Worm (Caenorhabditis elegans) whole organism, young adult: ENCODE results near the gene nhr-51.

Experiments
- ama-1 ChIP-seq, 3 experiments: fragments of 150-350 bp in 1 of 3; sonication (generic microtip) in 2 of 3; optimal IDR thresholded peaks; 2 replicates each; lab custom pipeline; 2014 to 2018; ENCODE audit warnings: missing biosample characterization in 2 of 3, missing genetic modification characterization in 2 of 3, missing genetic modification reagents in 2 of 3
- aptf-2 ChIP-seq: fragments of 200-800 bp; sonication (Bioruptor generic); conservative IDR thresholded peaks from 2 replicates; pipeline ENCODE4 v1.3.6; 2022; ENCODE audit warnings: missing genetic modification reagents, missing genetic modification characterization, missing compliant biosample characterization
- ceh-40 ChIP-seq: fragments of 200-800 bp; sonication (Bioruptor generic); IDR thresholded peaks from 2 replicates; pipeline ENCODE4 v1.3.6; 2022; ENCODE audit warnings: missing genetic modification characterization, missing compliant biosample characterization
- lin-35 ChIP-seq, 3 experiments: fragments of 150-350 bp in 2 of 3; sonication (generic microtip) in 1 of 3; optimal IDR thresholded peaks; 2 replicates each; lab custom pipeline; 2014 to 2018; ENCODE audit warnings: missing biosample characterization in 3 of 3, missing genetic modification characterization in 3 of 3, missing genetic modification reagents in 3 of 3
- nfya-1 ChIP-seq: sonication (generic microtip); optimal IDR thresholded peaks from 2 replicates; lab custom pipeline; 2017; ENCODE audit warnings: antibody characterized with exemption, missing compliant biosample characterization, missing genetic modification characterization, borderline replicate concordance; ENCODE audit not compliant: insufficient read depth
- nhr-179 ChIP-seq: sonication (generic microtip); optimal IDR thresholded peaks from 2 replicates; lab custom pipeline; 2016; ENCODE audit warnings: mild to moderate bottlenecking, missing genetic modification characterization, missing compliant biosample characterization
- unc-130 ChIP-seq: sonication (generic microtip); optimal IDR thresholded peaks from 2 replicates; lab custom pipeline; 2016; ENCODE audit warnings: missing genetic modification reagents, missing genetic modification characterization, missing compliant biosample characterization
- unc-62 ChIP-seq: fragments of 150-350 bp; optimal IDR thresholded peaks from 2 replicates; lab custom pipeline; 2014; ENCODE audit warnings: missing biosample characterization, missing genetic modification reagents, missing genetic modification characterization
- zim-3 ChIP-seq: sonication (generic microtip); optimal IDR thresholded peaks from 2 replicates; lab custom pipeline; 2017; ENCODE audit warnings: mild to moderate bottlenecking, missing genetic modification characterization, moderate library complexity, missing compliant biosample characterization

DNA sequence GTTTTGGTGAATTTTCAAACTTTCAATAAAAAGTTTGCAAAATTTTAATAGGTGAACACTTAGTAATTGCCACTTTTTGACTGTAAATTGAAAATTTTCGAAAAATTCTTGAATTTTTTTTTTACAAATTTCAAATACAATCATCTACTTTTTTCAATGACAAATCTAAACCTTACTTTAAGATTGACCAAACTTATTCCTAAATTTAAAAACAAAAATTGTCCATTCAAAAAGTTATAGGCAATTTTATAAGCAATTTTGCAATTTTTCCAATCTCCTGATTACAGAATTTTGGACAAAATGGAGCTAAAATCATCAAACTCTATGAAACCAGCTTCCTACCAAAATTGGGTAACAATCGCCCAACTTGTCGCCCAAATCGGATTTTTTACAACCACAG is 29.2 kb upstream of the nhr-51 start, which contains the start of gene str-23:
- TF ChIP-seq ceh-40 (GFP tag; lab: Robert Waterston, UW), result no peak
- TF ChIP-seq unc-130 (GFP tag; lab: Kevin White, UChicago), result no peak
- TF ChIP-seq nfya-1, result no peak
- no peak for TF ChIP-seq lin-35 (GFP tag; optimal IDR thresholded peaks at IDR 0.05; lab: Kevin White, UChicago)
- TF ChIP-seq aptf-2 (GFP tag; lab: Robert Waterston, UW), result no peak
- no peak for TF ChIP-seq unc-62 (GFP tag; lab: Kevin White, UChicago)
- TF ChIP-seq zim-3 (tag; lab: Kevin White, UChicago), result no peak
- no peak for TF ChIP-seq nhr-179 (tag; lab: Kevin White, UChicago)
- TF ChIP-seq ama-1 (optimal IDR thresholded peaks at IDR 0.05; lab: Kevin White, UChicago), result no peak
- no peak for TF ChIP-seq ama-1 (GFP tag; optimal IDR thresholded peaks at IDR 0.05; lab: Kevin White, UChicago)
